Worm (Caenorhabditis elegans) whole organism, late embryonic: Measurements from ENCODE around the gene atg-10.

Experiments used
- C38D4.7 ChIP-seq: fragments of 200-800 bp; sonication (Bioruptor generic); optimal IDR thresholded peaks from 2 replicates; lab custom pipeline; 2018; ENCODE audit warnings: mild to moderate bottlenecking, missing genetic modification characterization, moderate library complexity, missing compliant biosample characterization
- K02D7.2 ChIP-seq: sonication (generic microtip); optimal IDR thresholded peaks from 2 replicates; lab custom pipeline; 2017; ENCODE audit warnings: mild to moderate bottlenecking, missing genetic modification characterization, missing compliant biosample characterization
- K09A11.1 ChIP-seq: sonication (generic microtip); optimal IDR thresholded peaks from 2 replicates; lab custom pipeline; 2017; ENCODE audit warnings: antibody characterized with exemption, mild to moderate bottlenecking, missing genetic modification characterization, missing compliant biosample characterization; ENCODE audit not compliant: insufficient read depth
- ceh-14 ChIP-seq: sonication (generic microtip); optimal IDR thresholded peaks from 2 replicates; lab custom pipeline; 2016; ENCODE audit warnings: missing genotype, missing genetic modification characterization, missing compliant biosample characterization
- ceh-19 ChIP-seq: fragments of 200-800 bp; sonication (Bioruptor generic); optimal IDR thresholded peaks from 2 replicates; lab custom pipeline; 2018; ENCODE audit warnings: mild to moderate bottlenecking, missing genetic modification characterization, missing compliant biosample characterization
- ceh-2 ChIP-seq: sonication (generic microtip); optimal IDR thresholded peaks from 2 replicates; lab custom pipeline; 2016; ENCODE audit warnings: missing genotype, missing genetic modification characterization, missing compliant biosample characterization
- ceh-22 ChIP-seq: sonication (generic microtip); optimal IDR thresholded peaks from 2 replicates; lab custom pipeline; 2017; ENCODE audit warnings: missing biosample characterization, missing genetic modification characterization
- ceh-24 ChIP-seq: sonication (generic microtip); optimal IDR thresholded peaks from 2 replicates; lab custom pipeline; 2016; ENCODE audit warnings: mild to moderate bottlenecking, missing genetic modification characterization, missing compliant biosample characterization
- ceh-30 ChIP-seq: fragments of 150-350 bp; optimal IDR thresholded peaks from 2 replicates; lab custom pipeline; 2014; ENCODE audit warnings: missing biosample characterization, missing genetic modification characterization
- ceh-31 ChIP-seq: sonication (generic microtip); optimal IDR thresholded peaks from 2 replicates; lab custom pipeline; 2016; ENCODE audit warnings: missing genetic modification characterization, missing compliant biosample characterization
- ceh-34 ChIP-seq: sonication (generic microtip); optimal IDR thresholded peaks from 2 replicates; lab custom pipeline; 2016; ENCODE audit warnings: mild to moderate bottlenecking, missing genetic modification characterization, missing compliant biosample characterization
- ceh-45 ChIP-seq: fragments of 200-800 bp; sonication (Bioruptor generic); IDR thresholded peaks from 2 replicates; pipeline ENCODE4 v1.3.6; 2022; ENCODE audit warnings: missing genetic modification reagents, missing genetic modification characterization, missing compliant biosample characterization
- ceh-9 ChIP-seq: sonication (generic microtip); optimal IDR thresholded peaks from 2 replicates; lab custom pipeline; 2016; ENCODE audit warnings: mild to moderate bottlenecking, missing genetic modification characterization, inconsistent platforms, missing compliant biosample characterization
- elt-2 ChIP-seq: sonication (generic microtip); optimal IDR thresholded peaks from 2 replicates; lab custom pipeline; 2016; ENCODE audit warnings: missing genetic modification reagents, missing genetic modification characterization, missing compliant biosample characterization
- ets-4 ChIP-seq: sonication (generic microtip); optimal IDR thresholded peaks from 2 replicates; lab custom pipeline; 2016; ENCODE audit warnings: missing genetic modification characterization, missing compliant biosample characterization
- fax-1 ChIP-seq: sonication (generic microtip); optimal IDR thresholded peaks from 2 replicates; lab custom pipeline; 2016; ENCODE audit warnings: missing genotype, missing genetic modification characterization, missing compliant biosample characterization
- hlh-15 ChIP-seq: sonication (generic microtip); optimal IDR thresholded peaks from 2 replicates; lab custom pipeline; 2016; ENCODE audit warnings: missing genetic modification characterization, missing compliant biosample characterization
- hlh-30 ChIP-seq: sonication (generic microtip); optimal IDR thresholded peaks from 2 replicates; lab custom pipeline; 2017; ENCODE audit warnings: antibody characterized with exemption, missing genetic modification characterization, missing compliant biosample characterization; ENCODE audit not compliant: insufficient read depth
- hlh-6 ChIP-seq: sonication (generic microtip); optimal IDR thresholded peaks from 2 replicates; lab custom pipeline; 2016; ENCODE audit warnings: missing genotype, missing genetic modification characterization, missing compliant biosample characterization
- hlh-8 ChIP-seq: sonication (generic microtip); optimal IDR thresholded peaks from 2 replicates; lab custom pipeline; 2016; ENCODE audit warnings: missing genotype, missing genetic modification characterization, missing compliant biosample characterization
- mec-3 ChIP-seq: sonication (generic microtip); optimal IDR thresholded peaks from 2 replicates; lab custom pipeline; 2016; ENCODE audit warnings: borderline replicate concordance, missing genetic modification characterization, missing compliant biosample characterization
- nhr-11 ChIP-seq: fragments of 150-350 bp; optimal IDR thresholded peaks from 2 replicates; lab custom pipeline; 2014; ENCODE audit warnings: missing biosample characterization, missing genetic modification characterization
- odd-2 ChIP-seq: sonication (generic microtip); optimal IDR thresholded peaks from 2 replicates; lab custom pipeline; 2017; ENCODE audit warnings: antibody characterized with exemption, mild to moderate bottlenecking, missing genetic modification characterization, missing compliant biosample characterization
- pag-3 ChIP-seq: sonication (generic microtip); optimal IDR thresholded peaks from 2 replicates; lab custom pipeline; 2016; ENCODE audit warnings: missing compliant biosample characterization, missing genetic modification characterization, borderline replicate concordance
- pha-2 ChIP-seq: sonication (generic microtip); optimal IDR thresholded peaks from 2 replicates; lab custom pipeline; 2017; ENCODE audit warnings: mild to moderate bottlenecking, missing genetic modification characterization, missing compliant biosample characterization
- pha-4 ChIP-seq: fragments of 150-350 bp; optimal IDR thresholded peaks from 2 replicates; lab custom pipeline; 2018; ENCODE audit warnings: missing biosample characterization, missing genetic modification reagents, missing genetic modification characterization
- pqm-1 ChIP-seq: sonication (generic microtip); optimal IDR thresholded peaks from 2 replicates; lab custom pipeline; 2016; ENCODE audit warnings: missing genetic modification characterization, missing compliant biosample characterization
- ref-2 ChIP-seq: sonication (generic microtip); optimal IDR thresholded peaks from 2 replicates; lab custom pipeline; 2016; ENCODE audit warnings: missing genetic modification characterization, missing compliant biosample characterization
- sox-2 ChIP-seq: fragments of 200-800 bp; sonication (Bioruptor generic); IDR thresholded peaks from 2 replicates; pipeline ENCODE4 v1.3.6; 2022; ENCODE audit warnings: missing genetic modification reagents, missing genetic modification characterization, missing compliant biosample characterization
- sox-4 ChIP-seq: sonication (generic microtip); optimal IDR thresholded peaks from 2 replicates; lab custom pipeline; 2017; ENCODE audit warnings: mild to moderate bottlenecking, missing genetic modification characterization, inconsistent platforms, missing compliant biosample characterization
- syd-9 ChIP-seq: sonication (generic microtip); optimal IDR thresholded peaks from 2 replicates; lab custom pipeline; 2016; ENCODE audit warnings: mild to moderate bottlenecking, missing genetic modification characterization, moderate library complexity, missing compliant biosample characterization
- tbx-2 ChIP-seq: sonication (generic microtip); optimal IDR thresholded peaks from 2 replicates; lab custom pipeline; 2016; ENCODE audit warnings: missing genetic modification characterization, missing compliant biosample characterization
- tbx-7 ChIP-seq: sonication (generic microtip); optimal IDR thresholded peaks from 2 replicates; lab custom pipeline; 2016; ENCODE audit warnings: missing genotype, missing genetic modification characterization, missing compliant biosample characterization
- ttx-3 ChIP-seq: sonication (generic microtip); optimal IDR thresholded peaks from 2 replicates; lab custom pipeline; 2016; ENCODE audit warnings: missing genetic modification reagents, missing genetic modification characterization, missing compliant biosample characterization
- unc-3 ChIP-seq, 2 experiments: fragments of 200-800 bp in 1 of 2; sonication (Bioruptor generic) in 1 of 2; sonication (generic microtip) in 1 of 2; conservative IDR thresholded peaks in 1 of 2; optimal IDR thresholded peaks in 1 of 2; 2 replicates each; pipeline versions ENCODE4 v1.3.6 to Lab custom; 2016 to 2022; ENCODE audit warnings: missing compliant biosample characterization in 2 of 2, missing genetic modification characterization in 2 of 2, missing genetic modification reagents in 1 of 2
- ztf-16 ChIP-seq: sonication (generic microtip); optimal IDR thresholded peaks from 2 replicates; lab custom pipeline; 2017; ENCODE audit warnings: missing genetic modification characterization, missing compliant biosample characterization

The atg-10 gene

DNA sequence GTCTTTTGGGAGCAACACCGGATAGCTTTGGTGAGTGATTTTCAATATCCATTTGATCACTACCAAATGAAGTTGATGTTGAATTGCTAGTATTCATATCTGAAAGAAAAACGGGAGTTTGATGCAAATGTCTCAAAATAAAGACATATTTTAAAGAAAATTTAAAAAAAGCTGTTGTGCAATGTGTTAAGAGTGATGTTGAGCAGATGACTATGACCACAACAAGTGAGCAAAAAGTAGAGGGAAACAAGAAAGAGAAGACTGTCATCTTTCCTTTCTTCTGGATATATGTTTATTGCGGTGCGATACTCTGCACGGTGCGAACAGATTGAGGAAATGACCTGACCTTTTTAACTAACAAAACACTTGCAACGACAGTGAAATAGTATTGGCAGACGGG, 35.5 kb upstream of the atg-10 start, which contains the start of gene T22C8.4:
TSS of gene T22C8.4 (minus strand) at position 101 of the 400 bp plus-strand sequence.
- no peak for TF ChIP-seq pha-2
- TF ChIP-seq ttx-3 (tag; lab: Kevin White, UChicago): no peak
- TF ChIP-seq syd-9 (tag; lab: Kevin White, UChicago): no peak
- TF ChIP-seq K09A11.1 (tag; lab: Kevin White, UChicago): no peak
- no peak for TF ChIP-seq ceh-24 (tag; lab: Kevin White, UChicago)
- no peak for TF ChIP-seq sox-4 (tag; lab: Kevin White, UChicago)
- TF ChIP-seq hlh-15 (tag; lab: Kevin White, UChicago): no peak
- TF ChIP-seq ceh-34 (tag; lab: Kevin White, UChicago): no peak
- TF ChIP-seq ceh-19 (GFP tag; lab: Kevin White, UChicago): no peak
- no peak for TF ChIP-seq ceh-31
- no peak for TF ChIP-seq pag-3
- TF ChIP-seq ceh-45: no peak
- no peak for TF ChIP-seq K02D7.2 (tag; lab: Kevin White, UChicago)
- TF ChIP-seq hlh-8 (tag; lab: Kevin White, UChicago): no peak
- TF ChIP-seq ceh-2 (tag; lab: Kevin White, UChicago): no peak
- no peak for TF ChIP-seq unc-3 (GFP tag; conservative IDR thresholded peaks at IDR 0.05; lab: Robert Waterston, UW)
- no peak for TF ChIP-seq unc-3 (tag; optimal IDR thresholded peaks at IDR 0.05; lab: Kevin White, UChicago)
- no peak for TF ChIP-seq ref-2
- TF ChIP-seq fax-1: no peak
- TF ChIP-seq hlh-6: no peak
- TF ChIP-seq, all 69 proteins: peak for 0

DNA sequence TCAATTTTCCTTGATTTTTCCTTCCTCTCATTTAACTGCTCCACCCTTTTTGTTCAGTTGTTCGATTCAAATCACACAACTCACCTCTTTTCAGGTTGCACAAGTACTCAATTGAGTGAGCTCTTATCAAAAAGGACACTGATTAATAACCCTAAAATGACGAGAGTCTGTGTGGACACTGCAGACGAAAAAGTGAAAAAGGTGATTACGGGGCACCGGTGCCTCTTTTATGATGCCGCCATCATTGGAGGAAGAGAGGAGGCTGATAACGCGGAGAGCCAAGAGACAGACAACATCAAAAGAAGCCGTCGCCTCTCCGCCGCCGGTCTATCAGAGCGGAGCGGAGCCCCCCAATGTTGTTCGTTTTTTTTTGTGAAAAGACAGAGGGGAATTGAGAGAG, 33.8 kb upstream of the atg-10 start, which contains the start of gene sptf-2:
TSS of gene sptf-2 (plus strand) at position 297 of the 400 bp plus-strand sequence.
- TF ChIP-seq pha-4 (no peak), elt-2 (peak; percentile 93), ceh-45 (no peak), ceh-30 (tag; lab: Kevin White, UChicago) (no peak)

DNA sequence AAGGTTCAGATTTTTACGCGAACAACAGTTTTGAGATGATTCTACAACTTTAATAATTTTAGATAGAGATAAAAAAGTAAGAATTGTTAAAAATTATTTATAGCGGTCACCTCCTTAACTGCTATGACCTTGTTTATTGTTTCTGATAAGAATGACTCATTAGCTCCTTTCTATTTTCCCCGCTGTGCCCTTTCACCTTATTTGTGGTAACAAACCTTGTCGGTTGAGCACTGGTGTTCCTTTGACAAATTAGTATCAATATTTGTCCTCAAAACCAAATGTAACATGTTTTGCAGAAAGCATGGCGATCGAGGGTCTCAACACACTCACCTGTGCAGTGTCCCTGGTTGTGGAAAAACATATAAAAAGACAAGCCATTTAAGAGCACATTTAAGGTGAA, 32.3 kb upstream of the atg-10 start:
- TF ChIP-seq pqm-1 (tag; lab: Kevin White, UChicago) (no peak), tbx-7 (no peak), nhr-11 (tag; lab: Kevin White, UChicago) (no peak), ceh-34 (tag; lab: Kevin White, UChicago) (no peak), mec-3 (no peak), ets-4 (tag; lab: Kevin White, UChicago) (no peak), ztf-16 (tag; lab: Kevin White, UChicago) (no peak), ceh-14 (no peak), hlh-6 (no peak), ceh-24 (tag; lab: Kevin White, UChicago) (no peak), unc-3 (GFP tag; conservative IDR thresholded peaks at IDR 0.05; lab: Robert Waterston, UW) (no peak), unc-3 (tag; optimal IDR thresholded peaks at IDR 0.05; lab: Kevin White, UChicago) (no peak), K02D7.2 (tag; lab: Kevin White, UChicago) (no peak), ceh-22 (tag; lab: Kevin White, UChicago) (no peak), hlh-8 (tag; lab: Kevin White, UChicago) (no peak), ceh-9 (tag; lab: Kevin White, UChicago) (no peak)

DNA sequence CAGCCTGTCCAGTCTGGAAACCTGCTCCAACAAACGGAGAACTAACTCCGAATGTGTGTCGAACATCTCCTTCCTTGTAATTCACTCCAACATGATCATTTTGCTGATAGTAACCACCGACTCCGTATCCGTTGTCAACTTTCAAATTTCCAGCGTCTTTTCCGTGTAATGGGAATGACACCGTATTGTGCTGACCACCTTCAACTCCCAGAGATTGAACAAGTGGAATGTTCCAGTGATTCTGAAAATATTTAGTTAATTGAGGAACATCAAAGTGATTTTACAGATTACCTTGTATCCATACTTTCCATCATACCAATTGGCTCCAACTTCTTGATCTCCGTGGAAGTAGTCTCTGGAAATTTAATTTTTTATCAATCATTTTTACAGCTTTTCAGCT, 31.0 kb upstream of the atg-10 start:
- TF ChIP-seq sox-2 (GFP tag; lab: Robert Waterston, UW) (no peak), C38D4.7 (GFP tag; lab: Kevin White, UChicago) (no peak), hlh-30 (tag; lab: Kevin White, UChicago) (no peak), tbx-2 (tag; lab: Kevin White, UChicago) (no peak), odd-2 (tag; lab: Kevin White, UChicago) (no peak)
